Fruit fly (Drosophila melanogaster) whole organism, wandering third instar larva: ENCODE measurements around the gene cpb.

Source experiments
- Abd-B ChIP-seq: fragments of >200 bp; optimal IDR thresholded peaks from 2 replicates; lab custom pipeline; 2017; ENCODE audit warnings: missing biosample characterization, missing genetic modification characterization
- CG32264 ChIP-seq: fragments of 200-800 bp; sonication (Bioruptor generic); optimal IDR thresholded peaks from 2 replicates; lab custom pipeline; 2016; ENCODE audit warnings: missing biosample characterization, missing genetic modification characterization
- CG9705 ChIP-seq: fragments of 200-800 bp; sonication (Bioruptor generic); optimal IDR thresholded peaks from 2 replicates; lab custom pipeline; 2018; ENCODE audit warnings: missing biosample characterization, mild to moderate bottlenecking, missing genetic modification characterization
- CrebA ChIP-seq: fragments of 200-800 bp; sonication (Bioruptor generic); optimal IDR thresholded peaks from 2 replicates; lab custom pipeline; 2016; ENCODE audit warnings: missing biosample characterization, mild to moderate bottlenecking, missing genetic modification characterization, borderline replicate concordance
- Dfd ChIP-seq: fragments of >200 bp; optimal IDR thresholded peaks from 2 replicates; lab custom pipeline; 2017; ENCODE audit warnings: missing biosample characterization, missing genetic modification characterization
- Dif ChIP-seq: fragments of 200-275, 200-300 bp; sonication (Bioruptor generic); optimal IDR thresholded peaks from 2 replicates; lab custom pipeline; 2018; ENCODE audit warnings: missing biosample characterization, missing genetic modification characterization; ENCODE audit not compliant: partially characterized antibody
- GATAd ChIP-seq: sonication (Bioruptor generic); optimal IDR thresholded peaks from 2 replicates; lab custom pipeline; 2016; ENCODE audit warnings: missing biosample characterization, missing genetic modification characterization
- HLH106 ChIP-seq: fragments of 200-800 bp; optimal IDR thresholded peaks from 3 replicates; lab custom pipeline; 2019; ENCODE audit warnings: missing biosample characterization, mild to moderate bottlenecking, missing genetic modification characterization, moderate library complexity
- Hnf4 ChIP-seq: fragments of 200-800 bp; sonication (Bioruptor generic); optimal IDR thresholded peaks from 2 replicates; lab custom pipeline; 2016; ENCODE audit warnings: missing biosample characterization, mild to moderate bottlenecking, missing genetic modification characterization
- Hr78 ChIP-seq: fragments of >200 bp; optimal IDR thresholded peaks from 2 replicates; lab custom pipeline; 2017; ENCODE audit warnings: missing biosample characterization, missing genetic modification characterization
- Hr83 ChIP-seq: fragments of 200-300 bp; sonication (Bioruptor generic); optimal IDR thresholded peaks from 2 replicates; lab custom pipeline; 2016; ENCODE audit warnings: missing biosample characterization, mild to moderate bottlenecking, missing genetic modification characterization, moderate library complexity; ENCODE audit not compliant: poor library complexity, severe bottlenecking
- Jra ChIP-seq: sonication (Bioruptor generic); optimal IDR thresholded peaks from 2 replicates; lab custom pipeline; 2016; ENCODE audit warnings: missing biosample characterization, missing genetic modification characterization
- Mio ChIP-seq: sonication (Bioruptor generic); optimal IDR thresholded peaks from 2 replicates; lab custom pipeline; 2016; ENCODE audit warnings: missing biosample characterization, missing genetic modification characterization
- Myc ChIP-seq: fragments of >200 bp; optimal IDR thresholded peaks from 2 replicates; lab custom pipeline; 2017
- N ChIP-seq: fragments of >200 bp; optimal IDR thresholded peaks from 2 replicates; lab custom pipeline; 2018; ENCODE audit warnings: missing biosample characterization, missing external identifiers, missing genetic modification characterization
- OdsH ChIP-seq: fragments of 200-800 bp; sonication (Bioruptor generic); optimal IDR thresholded peaks from 2 replicates; lab custom pipeline; 2016; ENCODE audit warnings: missing biosample characterization, mild to moderate bottlenecking, missing genetic modification characterization
- Rel ChIP-seq, 2 experiments: fragments of 200-800 bp; sonication (Bioruptor generic) in 1 of 2; optimal IDR thresholded peaks; 2 replicates in 1 of 2; 3 replicates in 1 of 2; lab custom pipeline; 2016 to 2019; ENCODE audit warnings: mild to moderate bottlenecking in 2 of 2, missing biosample characterization in 2 of 2, missing genetic modification characterization in 2 of 2, moderate library complexity in 1 of 2
- Sp1 ChIP-seq: fragments of 200-800 bp; sonication (Bioruptor generic); optimal IDR thresholded peaks from 3 replicates; lab custom pipeline; 2019; ENCODE audit warnings: missing biosample characterization, mild to moderate bottlenecking, missing genetic modification characterization, moderate library complexity
- Vsx2 ChIP-seq: fragments of 200-300, 225-300 bp; sonication (Bioruptor generic); optimal IDR thresholded peaks from 2 replicates; lab custom pipeline; 2018; ENCODE audit warnings: missing biosample characterization, missing genetic modification characterization; ENCODE audit not compliant: partially characterized antibody
- br ChIP-seq: fragments of 200-800 bp; sonication (Bioruptor generic); optimal IDR thresholded peaks from 2 replicates; lab custom pipeline; 2016; ENCODE audit warnings: missing biosample characterization, missing genetic modification characterization
- brk ChIP-seq: fragments of 200-800 bp; sonication (Bioruptor generic); optimal IDR thresholded peaks from 2 replicates; lab custom pipeline; 2016; ENCODE audit warnings: missing biosample characterization, mild to moderate bottlenecking, missing genetic modification characterization
- dl ChIP-seq, 2 experiments: fragments of 175-275, 200-275 bp in 1 of 2; fragments of 200-275 bp in 1 of 2; sonication (Bioruptor generic); optimal IDR thresholded peaks; lab custom pipeline; 2018; ENCODE audit warnings: mild to moderate bottlenecking in 2 of 2, missing biosample characterization in 2 of 2, missing genetic modification characterization in 2 of 2, moderate library complexity in 2 of 2; ENCODE audit not compliant: partially characterized antibody in 2 of 2, insufficient read depth in 1 of 2
- dmrt93B ChIP-seq: fragments of 200-800 bp; sonication (Bioruptor generic); optimal IDR thresholded peaks from 2 replicates; lab custom pipeline; 2018; ENCODE audit warnings: missing biosample characterization, mild to moderate bottlenecking, missing genetic modification characterization
- dsf ChIP-seq: sonication (Bioruptor generic); optimal IDR thresholded peaks from 2 replicates; lab custom pipeline; 2016; ENCODE audit warnings: missing biosample characterization, missing genetic modification characterization, borderline replicate concordance
- ey ChIP-seq: fragments of 200-800 bp; sonication (Bioruptor generic); optimal IDR thresholded peaks from 2 replicates; lab custom pipeline; 2016; ENCODE audit warnings: missing biosample characterization, missing genetic modification characterization
- foxo ChIP-seq, 2 experiments: fragments of 200-800 bp; sonication (Bioruptor generic); optimal IDR thresholded peaks; 2 replicates in 1 of 2; 3 replicates in 1 of 2; lab custom pipeline; 2016 to 2017; ENCODE audit warnings: missing biosample characterization in 2 of 2, missing genetic modification characterization in 2 of 2
- fru ChIP-seq: fragments of 200-800 bp; sonication (Bioruptor generic); optimal IDR thresholded peaks from 3 replicates; lab custom pipeline; 2016; ENCODE audit warnings: missing biosample characterization, mild to moderate bottlenecking, missing genetic modification characterization
- h ChIP-seq: fragments of 200-800 bp; sonication (Bioruptor generic); optimal IDR thresholded peaks from 3 replicates; lab custom pipeline; 2016; ENCODE audit warnings: missing biosample characterization, mild to moderate bottlenecking, missing genetic modification characterization
- jim ChIP-seq: fragments of 175-275, 200-325 bp; sonication (Bioruptor generic); optimal IDR thresholded peaks from 2 replicates; lab custom pipeline; 2016; ENCODE audit warnings: missing biosample characterization, mild to moderate bottlenecking, missing genetic modification characterization
- lola ChIP-seq: fragments of >200 bp; optimal IDR thresholded peaks from 2 replicates; lab custom pipeline; 2017; ENCODE audit warnings: missing biosample characterization, missing genetic modification characterization
- pan ChIP-seq: fragments of >200 bp; optimal IDR thresholded peaks from 2 replicates; lab custom pipeline; 2017
- psq ChIP-seq: fragments of 200-800 bp; sonication (Bioruptor generic); optimal IDR thresholded peaks from 3 replicates; lab custom pipeline; 2017; ENCODE audit warnings: missing biosample characterization, mild to moderate bottlenecking, missing genetic modification characterization, moderate library complexity
- rgr ChIP-seq: fragments of 200-800 bp; sonication (Bioruptor generic); optimal IDR thresholded peaks from 3 replicates; lab custom pipeline; 2016; ENCODE audit warnings: missing biosample characterization, mild to moderate bottlenecking, missing genetic modification characterization
- sage ChIP-seq: fragments of 200-800 bp; sonication (Bioruptor generic); optimal IDR thresholded peaks from 2 replicates; lab custom pipeline; 2016; ENCODE audit warnings: missing biosample characterization, mild to moderate bottlenecking, missing genetic modification characterization
- sv ChIP-seq: fragments of 200-800 bp; sonication (Bioruptor generic); optimal IDR thresholded peaks from 3 replicates; lab custom pipeline; 2016; ENCODE audit warnings: missing biosample characterization, missing genetic modification characterization
- tai ChIP-seq: sonication (Bioruptor generic); optimal IDR thresholded peaks from 2 replicates; lab custom pipeline; 2016; ENCODE audit warnings: missing biosample characterization, missing genetic modification characterization
- usp ChIP-seq: fragments of >200 bp; optimal IDR thresholded peaks from 2 replicates; lab custom pipeline; 2017; ENCODE audit warnings: missing biosample characterization, missing genetic modification characterization
- woc ChIP-seq: sonication (Bioruptor generic); optimal IDR thresholded peaks from 2 replicates; lab custom pipeline; 2016; ENCODE audit warnings: missing biosample characterization, mild to moderate bottlenecking, missing genetic modification characterization

Gene cpb

DNA sequence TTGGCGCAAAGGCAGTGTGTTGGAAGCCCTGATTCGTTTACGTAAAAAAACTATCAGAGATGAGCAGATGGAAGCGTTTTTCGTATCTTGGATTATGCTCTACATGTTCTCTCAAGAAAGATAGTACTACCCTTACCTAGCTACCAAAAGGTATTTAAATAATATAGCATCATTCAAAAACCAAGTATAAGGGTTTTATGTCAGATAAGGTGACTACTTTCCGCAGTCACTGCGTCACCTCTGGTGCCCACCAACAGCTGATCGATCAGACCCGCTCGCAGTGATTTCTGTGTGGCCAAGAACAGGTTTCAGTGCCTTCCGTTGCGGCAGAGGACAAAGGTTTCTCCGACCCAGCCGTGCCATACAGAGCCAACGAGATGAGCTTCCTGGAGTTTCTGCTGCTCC is 24.9 kb downstream of the cpb start, which contains the start of the genes Eno and CG31937:
TSS of gene Eno (minus strand) at position 30 of the 405 bp plus-strand sequence.
TSS of gene CG31937 (plus strand) at position 281 of the 405 bp plus-strand sequence.
- peak; percentile 79 for TF ChIP-seq woc (GFP tag; lab: Kevin White, UChicago)
- peak; percentile 31 for TF ChIP-seq OdsH
- TF ChIP-seq Myc (lab: Kevin White, UChicago), result peak; percentile 76
- peak; percentile 63 for TF ChIP-seq Sp1
- TF ChIP-seq usp (GFP tag; lab: Kevin White, UChicago), result no peak
- peak; percentile 51 for TF ChIP-seq HLH106 (tag; lab: Kevin White, UChicago)
- no peak for TF ChIP-seq tai
- no peak for TF ChIP-seq GATAd (GFP tag; lab: Kevin White, UChicago)
- TF ChIP-seq h (GFP tag; lab: Kevin White, UChicago), result peak; percentile 47
- peak; percentile 74 for TF ChIP-seq br
- no peak for TF ChIP-seq Jra (GFP tag; lab: Kevin White, UChicago)
- peak; percentile 31 for TF ChIP-seq ey (GFP tag; lab: Kevin White, UChicago)
- TF ChIP-seq dl (GFP tag; optimal IDR thresholded peaks at IDR 0.05; lab: Kevin White, UChicago; ENCODE audit: insufficient read depth in 1 of 2, partially characterized antibody in 2 of 2), result no peak
- TF ChIP-seq Hnf4 (GFP tag; lab: Kevin White, UChicago), result peak; percentile 68
- TF ChIP-seq Mio (GFP tag; lab: Kevin White, UChicago), result no peak
- TF ChIP-seq CrebA, result no peak
- TF ChIP-seq Abd-B (GFP tag; lab: Kevin White, UChicago), result no peak
- TF ChIP-seq psq, result peak; percentile 43
- TF ChIP-seq jim (GFP tag; lab: Kevin White, UChicago), result no peak
- TF ChIP-seq dsf, result no peak
- TF ChIP-seq sv (GFP tag; lab: Kevin White, UChicago), result peak; percentile 4
- TF ChIP-seq foxo (GFP tag; optimal IDR thresholded peaks at IDR 0.05; lab: Kevin White, UChicago), result peak in 1 of 2 experiments; percentile 48
- no peak for TF ChIP-seq CG32264 (GFP tag; lab: Kevin White, UChicago)
- TF ChIP-seq lola (GFP tag; lab: Kevin White, UChicago), result no peak
- no peak for TF ChIP-seq N (GFP tag; lab: Kevin White, UChicago)
- no peak for TF ChIP-seq Hr83 (GFP tag; lab: Kevin White, UChicago)
- no peak for TF ChIP-seq Rel (GFP tag; optimal IDR thresholded peaks at IDR 0.05; lab: Kevin White, UChicago)
- TF ChIP-seq Rel (tag; optimal IDR thresholded peaks at IDR 0.05; lab: Kevin White, UChicago), result peak; percentile 8
- TF ChIP-seq rgr (GFP tag; lab: Kevin White, UChicago), result peak; percentile 38
- no peak for TF ChIP-seq pan (lab: Kevin White, UChicago)
- peak; percentile 11 for TF ChIP-seq Dif (GFP tag; lab: Kevin White, UChicago)
- TF ChIP-seq sage (GFP tag; lab: Kevin White, UChicago), result no peak
- TF ChIP-seq CG9705, result peak; percentile 8
- peak; percentile 40 for TF ChIP-seq fru
- no peak for TF ChIP-seq Hr78 (GFP tag; lab: Kevin White, UChicago)
- TF ChIP-seq dmrt93B (GFP tag; lab: Kevin White, UChicago), result no peak
- no peak for TF ChIP-seq brk (GFP tag; lab: Kevin White, UChicago)
- TF ChIP-seq Dfd, result no peak
- TF ChIP-seq Vsx2 (GFP tag; lab: Kevin White, UChicago), result no peak

DNA sequence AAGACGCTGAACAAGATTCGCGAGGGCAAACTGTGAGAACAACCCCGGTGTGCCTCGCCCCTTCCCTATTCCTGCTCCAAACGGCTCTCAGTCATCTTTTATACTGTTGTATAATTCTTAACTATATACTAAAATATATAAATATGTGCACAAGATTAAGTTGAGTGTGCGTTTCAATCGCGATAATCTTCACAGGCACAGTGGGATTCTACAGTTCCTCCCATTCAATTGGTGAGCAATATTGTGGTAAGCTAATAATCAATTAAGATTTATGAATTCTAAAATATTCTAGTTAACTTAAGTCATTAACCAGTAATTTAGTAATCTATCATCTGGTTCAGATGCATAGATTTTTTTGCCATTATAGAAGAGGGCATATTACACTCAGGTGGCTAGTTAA is 26.2 kb downstream of the cpb start:
- TF ChIP-seq Sp1 (peak; percentile 5), rgr (GFP tag; lab: Kevin White, UChicago) (no peak), foxo (GFP tag; optimal IDR thresholded peaks at IDR 0.05; lab: Kevin White, UChicago) (no peak), Dif (GFP tag; lab: Kevin White, UChicago) (no peak)

DNA sequence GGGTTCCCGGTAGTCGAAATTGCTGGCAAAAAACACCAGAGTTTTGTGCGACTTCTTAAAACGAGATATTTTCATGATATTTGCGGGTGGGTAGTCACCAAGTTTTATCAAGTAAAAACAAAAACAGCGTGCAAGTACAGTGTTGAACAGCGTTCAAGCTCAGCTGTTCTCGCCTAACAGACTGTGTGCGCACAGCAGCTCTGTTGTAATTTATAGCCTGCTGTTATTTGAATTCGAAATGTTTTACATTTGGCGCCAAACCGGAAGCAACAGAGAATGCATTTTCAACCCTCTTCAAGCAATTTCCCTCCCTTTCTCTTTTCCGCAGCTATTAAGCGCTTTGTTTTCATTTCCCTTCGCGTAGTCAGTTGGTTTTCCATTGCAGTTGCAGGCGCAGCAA is 27.5 kb downstream of the cpb start, which contains the start of the genes CG17652 and CG17646:
TSS of gene CG17652 (minus strand) at position 168 of the 400 bp plus-strand sequence.
TSS of gene CG17646 (plus strand) at position 336 of the 400 bp plus-strand sequence.
- TF ChIP-seq tai (no peak), Rel (GFP tag; optimal IDR thresholded peaks at IDR 0.05; lab: Kevin White, UChicago) (no peak), Rel (tag; optimal IDR thresholded peaks at IDR 0.05; lab: Kevin White, UChicago) (peak; percentile 65), Abd-B (GFP tag; lab: Kevin White, UChicago) (no peak), Hnf4 (GFP tag; lab: Kevin White, UChicago) (peak; percentile 28), OdsH (peak; percentile 10), pan (lab: Kevin White, UChicago) (no peak), foxo (GFP tag; optimal IDR thresholded peaks at IDR 0.05; lab: Kevin White, UChicago) (no peak), Dif (GFP tag; lab: Kevin White, UChicago) (no peak)
